Worm (Caenorhabditis elegans): ENCODE measurements around the gene svh-2.

Gene svh-2

DNA sequence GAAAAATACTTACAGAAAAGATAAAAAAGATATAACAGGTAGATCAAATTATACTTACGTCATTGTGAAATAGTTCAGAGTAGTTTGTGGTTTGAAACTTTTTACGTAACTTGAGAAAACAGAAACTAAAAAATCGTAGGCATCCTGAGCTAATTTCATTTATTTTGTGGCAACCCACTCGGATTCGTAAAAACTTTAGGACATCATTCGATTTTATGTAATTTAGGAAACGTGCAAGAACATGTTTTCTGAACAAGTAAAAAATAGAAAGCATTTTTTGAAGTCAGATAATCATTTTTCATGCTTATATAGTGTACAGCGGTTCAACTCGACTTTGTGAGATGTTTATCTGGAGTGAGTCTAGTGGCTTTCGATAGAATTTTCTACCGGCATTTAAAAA is 45.6 kb downstream of the svh-2 start, which contains the start of gene hic-1:
Gene hic-1, minus strand, starts transcription at position 101 of the 400 bp plus-strand sequence.
- TF ChIP-seq nhr-25 (tag; optimal IDR thresholded peaks at IDR 0.05) (no peak), mab-5 (tag; optimal IDR thresholded peaks at IDR 0.05) (no peak), F13H6.1 (tag; optimal IDR thresholded peaks at IDR 0.05) (no peak), ceh-16 (tag; optimal IDR thresholded peaks at IDR 0.05) (no peak), peb-1 (tag; optimal IDR thresholded peaks at IDR 0.05) (no peak), mdl-1 (tag; optimal IDR thresholded peaks at IDR 0.05) (no peak), nhr-6 (tag; optimal IDR thresholded peaks at IDR 0.05) (no peak), lsy-2 (tag; optimal IDR thresholded peaks at IDR 0.05) (no peak), ztf-11 (tag; optimal IDR thresholded peaks at IDR 0.05) (no peak), unc-39 (tag; optimal IDR thresholded peaks at IDR 0.05) (no peak), elt-1 (tag; optimal IDR thresholded peaks at IDR 0.05) (no peak), nhr-77 (tag; optimal IDR thresholded peaks at IDR 0.05) (no peak), Y55F3AM.14 (GFP tag; optimal IDR thresholded peaks at IDR 0.05) (no peak), ztf-1 (GFP tag; conservative IDR thresholded peaks at IDR 0.05) (no peak), nhr-21 (tag; optimal IDR thresholded peaks at IDR 0.05) (no peak), alr-1 (tag; optimal IDR thresholded peaks at IDR 0.05) (no peak), sma-9 (GFP tag; optimal IDR thresholded peaks at IDR 0.05) (no peak), sma-9 (tag; optimal IDR thresholded peaks at IDR 0.05) (no peak)

DNA sequence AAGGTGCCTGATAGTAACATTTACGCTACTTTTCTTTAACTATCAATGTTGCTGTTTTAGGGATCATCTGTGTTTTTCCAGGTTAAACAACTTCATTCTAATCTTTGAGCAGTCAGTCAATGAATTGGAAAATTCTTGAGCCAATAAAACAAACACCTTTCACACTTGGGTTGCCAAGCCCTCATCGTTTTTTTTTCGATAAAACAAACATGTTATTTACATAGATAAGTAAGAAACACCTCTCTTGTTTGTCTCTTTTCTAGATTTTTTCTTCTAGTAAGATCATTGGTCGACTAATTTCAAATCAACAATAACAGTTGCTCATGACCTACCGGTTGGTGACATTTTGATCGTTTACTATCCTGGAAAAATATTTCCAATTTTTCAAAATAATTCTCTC is 48.9 kb downstream of the svh-2 start:
- TF ChIP-seq nhr-77 (tag; optimal IDR thresholded peaks at IDR 0.05) (no peak), lin-11 (tag; optimal IDR thresholded peaks at IDR 0.05) (no peak), mbf-1 (tag; optimal IDR thresholded peaks at IDR 0.05) (no peak), lin-13 (GFP tag; optimal IDR thresholded peaks at IDR 0.05) (no peak), lsy-2 (tag; optimal IDR thresholded peaks at IDR 0.05) (no peak), nhr-21 (tag; optimal IDR thresholded peaks at IDR 0.05) (no peak), nhr-23 (tag; optimal IDR thresholded peaks at IDR 0.05) (no peak), aly-2 (tag; optimal IDR thresholded peaks at IDR 0.05) (no peak), ceh-16 (tag; optimal IDR thresholded peaks at IDR 0.05) (no peak), crh-2 (tag; optimal IDR thresholded peaks at IDR 0.05) (no peak)

DNA sequence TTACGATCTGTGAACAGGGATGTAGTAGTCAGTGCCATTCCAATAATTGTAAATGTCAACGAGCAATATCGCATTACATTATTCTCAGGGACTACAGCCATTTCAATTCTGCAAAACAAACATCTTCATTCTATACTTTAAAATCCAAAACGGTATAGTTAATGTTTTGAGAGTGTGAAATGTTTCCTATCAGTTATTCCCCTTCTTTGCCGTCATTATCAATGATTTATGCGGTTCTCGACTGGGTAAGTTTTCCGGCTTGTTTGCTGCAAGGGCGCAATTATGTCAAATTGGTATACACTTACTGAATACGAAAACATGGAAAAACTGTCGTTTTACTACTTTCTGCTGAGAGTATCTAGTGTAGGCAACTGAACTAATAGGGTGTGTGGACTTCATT is 50.0 kb downstream of the svh-2 start, which contains the start of gene F23G4.1:
Gene F23G4.1, minus strand, starts transcription at position 101 of the 400 bp plus-strand sequence.
- no peak for TF ChIP-seq Y55F3AM.14 (GFP tag; optimal IDR thresholded peaks at IDR 0.05)
- no peak for TF ChIP-seq elt-1 (tag; optimal IDR thresholded peaks at IDR 0.05)
- TF ChIP-seq sma-3 (GFP tag; optimal IDR thresholded peaks at IDR 0.05): no peak
- no peak for TF ChIP-seq nhr-11 (tag; optimal IDR thresholded peaks at IDR 0.05)
- no peak for TF ChIP-seq egl-27 (tag; optimal IDR thresholded peaks at IDR 0.05)
- TF ChIP-seq aly-2 (tag; optimal IDR thresholded peaks at IDR 0.05): no peak
- no peak for TF ChIP-seq unc-55 (GFP tag; optimal IDR thresholded peaks at IDR 0.05)
- TF ChIP-seq zag-1 (tag; optimal IDR thresholded peaks at IDR 0.05): no peak
- TF ChIP-seq lin-11 (tag; optimal IDR thresholded peaks at IDR 0.05): no peak
- TF ChIP-seq mbf-1 (tag; optimal IDR thresholded peaks at IDR 0.05): no peak
- TF ChIP-seq crh-2 (tag; optimal IDR thresholded peaks at IDR 0.05): no peak
- TF ChIP-seq nhr-77 (tag; optimal IDR thresholded peaks at IDR 0.05): no peak
- no peak for TF ChIP-seq mab-5 (tag; optimal IDR thresholded peaks at IDR 0.05)
- TF ChIP-seq lin-39 (tag; optimal IDR thresholded peaks at IDR 0.05): no peak
- no peak for TF ChIP-seq unc-62 (GFP tag; optimal IDR thresholded peaks at IDR 0.05)
- TF ChIP-seq ZK546.5 (tag; optimal IDR thresholded peaks at IDR 0.05): no peak
- TF ChIP-seq ceh-16 (tag; optimal IDR thresholded peaks at IDR 0.05): no peak
- no peak for TF ChIP-seq gmeb-1 (tag; optimal IDR thresholded peaks at IDR 0.05)

DNA sequence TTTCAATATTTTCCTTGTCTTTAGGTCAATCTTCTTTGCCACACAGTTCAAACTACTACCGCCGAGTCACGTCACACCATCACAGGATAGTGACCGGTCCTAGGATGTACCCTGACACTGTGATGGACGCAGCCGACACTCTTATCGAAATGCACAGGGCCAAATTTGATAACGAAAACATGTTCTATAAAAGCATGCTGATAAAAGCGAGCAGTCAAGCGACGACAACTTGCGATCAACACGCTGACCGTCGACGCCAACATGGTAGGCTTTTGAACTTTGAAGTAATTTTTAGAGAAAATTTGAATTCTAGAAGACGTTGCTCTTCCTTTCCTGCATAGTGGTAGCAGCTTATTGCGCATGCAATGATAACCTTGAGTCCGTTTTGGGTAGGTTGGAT is 53.9 kb downstream of the svh-2 start, which contains the start of gene cpr-6:
Gene cpr-6, plus strand, starts transcription at position 217 of the 400 bp plus-strand sequence.
- no peak for TF ChIP-seq ztf-11 (tag; optimal IDR thresholded peaks at IDR 0.05)
- TF ChIP-seq nhr-23 (tag; optimal IDR thresholded peaks at IDR 0.05): no peak
- TF ChIP-seq nhr-10 (tag; optimal IDR thresholded peaks at IDR 0.05): no peak
- TF ChIP-seq nhr-25 (tag; optimal IDR thresholded peaks at IDR 0.05): no peak
- no peak for TF ChIP-seq nhr-129 (tag; optimal IDR thresholded peaks at IDR 0.05)
- no peak for TF ChIP-seq lin-11 (tag; optimal IDR thresholded peaks at IDR 0.05)
- no peak for TF ChIP-seq egl-27 (tag; optimal IDR thresholded peaks at IDR 0.05)
- TF ChIP-seq mbf-1 (tag; optimal IDR thresholded peaks at IDR 0.05): no peak
- no peak for TF ChIP-seq unc-39 (tag; optimal IDR thresholded peaks at IDR 0.05)
- peak; percentile 49 for TF ChIP-seq fos-1 (tag; optimal IDR thresholded peaks at IDR 0.05)
- peak; percentile 61 for TF ChIP-seq F13H6.1 (tag; optimal IDR thresholded peaks at IDR 0.05)
- no peak for TF ChIP-seq ztf-4 (tag; optimal IDR thresholded peaks at IDR 0.05)
- TF ChIP-seq sma-9 (GFP tag; optimal IDR thresholded peaks at IDR 0.05): peak; percentile 11
- TF ChIP-seq sma-9 (tag; optimal IDR thresholded peaks at IDR 0.05): no peak
- TF ChIP-seq mdl-1 (tag; optimal IDR thresholded peaks at IDR 0.05): no peak
- no peak for TF ChIP-seq nhr-12 (tag; optimal IDR thresholded peaks at IDR 0.05)
- TF ChIP-seq dmd-4 (tag; optimal IDR thresholded peaks at IDR 0.05): no peak
- peak; percentile 10 for TF ChIP-seq crh-2 (tag; optimal IDR thresholded peaks at IDR 0.05)
- TF ChIP-seq nhr-6 (tag; optimal IDR thresholded peaks at IDR 0.05): no peak
- TF ChIP-seq gmeb-1 (tag; optimal IDR thresholded peaks at IDR 0.05): peak; percentile 8
- TF ChIP-seq C34F6.9 (tag; optimal IDR thresholded peaks at IDR 0.05): no peak
- no peak for TF ChIP-seq R02D3.7 (tag; optimal IDR thresholded peaks at IDR 0.05)
- no peak for TF ChIP-seq snpc-4 (tag; optimal IDR thresholded peaks at IDR 0.05)
- TF ChIP-seq blmp-1 (tag; optimal IDR thresholded peaks at IDR 0.05; ENCODE audit: insufficient read depth): no peak
- no peak for TF ChIP-seq ceh-82 (tag; optimal IDR thresholded peaks at IDR 0.05)
- TF ChIP-seq unc-62 (GFP tag; optimal IDR thresholded peaks at IDR 0.05): no peak

All from whole organism, L2 larva.